Fruit fly (Drosophila melanogaster) whole organism: ENCODE results near the gene dsf.

ENCODE experiments used
- CG8478 ChIP-seq: fragments of >200 bp; optimal IDR thresholded peaks from 2 replicates; lab custom pipeline; 2018; ENCODE audit warnings: inconsistent platforms
- Dll ChIP-seq: fragments of >200 bp; optimal IDR thresholded peaks from 2 replicates; lab custom pipeline; 2017
- EcR ChIP-seq, 2 experiments: fragments of >200 bp; optimal IDR thresholded peaks; 2 replicates each; lab custom pipeline; 2017; ENCODE audit warnings: missing biosample characterization in 2 of 2, missing genetic modification characterization in 2 of 2, missing genetic modification reagents in 2 of 2
- pan ChIP-seq: fragments of >200 bp; optimal IDR thresholded peaks from 2 replicates; lab custom pipeline; 2017
- psq ChIP-seq: fragments of >200 bp; optimal IDR thresholded peaks from 2 replicates; lab custom pipeline; 2017
- usp ChIP-seq: fragments of >200 bp; optimal IDR thresholded peaks from 2 replicates; lab custom pipeline; 2017; ENCODE audit warnings: missing biosample characterization, missing genetic modification characterization, mixed read lengths

The dsf gene

DNA sequence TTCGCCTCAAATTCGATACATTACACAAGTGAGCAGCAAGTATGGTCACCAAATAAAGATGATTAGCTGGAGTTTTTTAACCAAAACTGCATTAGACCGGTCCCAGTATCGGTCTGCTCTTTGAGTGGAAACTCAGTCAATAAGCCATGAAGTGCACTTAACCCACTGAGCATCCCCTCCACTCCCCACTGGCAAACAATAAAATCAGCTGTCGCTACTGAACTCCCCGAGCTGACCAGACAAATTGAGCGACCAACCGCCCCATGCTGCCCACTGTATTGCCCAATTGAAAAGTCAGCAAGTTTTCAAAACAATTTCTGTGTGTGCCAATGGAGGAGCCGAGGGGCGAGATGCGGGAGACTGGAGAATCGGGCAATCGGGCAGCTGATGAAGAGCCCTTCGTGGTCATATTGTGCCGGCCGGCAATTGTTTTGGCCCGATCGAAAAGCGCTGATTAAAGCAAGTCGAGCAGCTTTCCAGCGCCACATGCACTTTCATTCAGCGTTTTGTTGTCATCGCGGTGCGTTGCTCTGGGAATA, 26.5 kb upstream of the dsf start:
- no peak for TF ChIP-seq psq
- no peak for TF ChIP-seq EcR (GFP tag; optimal IDR thresholded peaks at IDR 0.05; lab: Kevin White, UChicago)
- TF ChIP-seq Dll: no peak
- no peak for TF ChIP-seq usp
- TF ChIP-seq CG8478 (lab: Kevin White, UChicago): no peak
- no peak for TF ChIP-seq pan (lab: Kevin White, UChicago)

DNA sequence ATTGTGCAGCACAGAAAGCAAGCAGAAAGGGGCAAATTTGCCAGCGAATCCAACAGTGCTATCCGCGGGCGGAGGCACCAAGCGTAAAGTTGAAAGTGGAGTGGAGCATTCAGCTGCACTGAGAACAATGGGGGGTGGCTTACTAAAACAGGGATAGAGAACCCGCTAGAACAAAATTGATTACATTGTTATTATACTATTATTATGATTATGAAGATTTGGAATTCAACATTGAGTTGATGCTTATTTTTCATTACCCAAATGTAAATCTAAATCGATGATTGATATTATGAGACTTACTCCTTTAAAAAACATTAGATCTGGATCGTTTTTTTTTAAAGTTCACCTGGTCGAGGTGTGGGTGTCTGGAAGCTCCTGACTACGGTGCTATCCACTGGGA, 24.2 kb upstream of the dsf start:
- no peak for TF ChIP-seq EcR (GFP tag; optimal IDR thresholded peaks at IDR 0.05; lab: Kevin White, UChicago)
- TF ChIP-seq psq: no peak
- no peak for TF ChIP-seq CG8478 (lab: Kevin White, UChicago)
- no peak for TF ChIP-seq usp
- TF ChIP-seq pan (lab: Kevin White, UChicago): no peak
- no peak for TF ChIP-seq Dll

DNA sequence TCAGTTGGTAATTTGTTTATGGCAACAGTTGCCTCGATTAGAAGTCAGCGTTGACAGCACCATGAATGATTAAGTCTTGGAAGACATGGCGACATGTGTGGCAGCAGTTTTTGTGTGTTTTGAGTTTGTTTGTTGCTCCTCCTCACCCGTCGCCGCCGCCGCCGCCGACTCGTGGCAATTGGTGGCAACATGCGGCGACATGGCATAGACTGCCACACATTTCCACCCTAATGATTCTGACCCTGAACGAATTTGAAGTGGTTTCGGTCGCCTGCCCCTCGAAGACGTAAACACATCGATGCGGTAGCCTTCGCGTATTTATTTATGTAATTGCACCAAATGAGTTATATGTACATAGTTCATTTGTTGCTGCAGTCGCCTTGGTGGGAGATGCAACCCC, 22.8 kb upstream of the dsf start:
- TF ChIP-seq EcR (GFP tag; optimal IDR thresholded peaks at IDR 0.05; lab: Kevin White, UChicago) (no peak), psq (no peak), Dll (no peak), pan (lab: Kevin White, UChicago) (no peak), usp (no peak), CG8478 (lab: Kevin White, UChicago) (no peak)

DNA sequence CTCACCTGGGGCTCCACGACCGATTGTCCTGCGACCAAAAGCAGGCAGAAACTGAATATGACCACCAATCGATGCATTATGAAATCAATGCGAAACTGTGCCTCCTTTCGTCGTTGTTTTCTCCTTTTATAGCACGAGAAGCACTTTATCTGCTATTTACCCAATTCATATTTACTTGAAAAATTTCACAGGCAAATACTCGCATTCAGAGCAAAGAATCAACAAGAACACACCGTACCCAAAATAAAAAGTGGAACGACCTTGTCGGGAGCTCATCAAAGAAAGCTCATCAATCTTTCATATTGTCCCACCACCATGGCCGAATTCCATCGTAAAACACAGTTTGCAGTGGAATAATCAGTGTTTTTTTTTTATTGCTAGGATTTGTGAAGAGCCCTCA, 21.2 kb upstream of the dsf start, which contains the start of gene CG9021:
Gene CG9021, minus strand, starts transcription at position 105 of the 400 bp plus-strand sequence.
- TF ChIP-seq usp (no peak), Dll (no peak), pan (lab: Kevin White, UChicago) (no peak), psq (no peak), EcR (GFP tag; optimal IDR thresholded peaks at IDR 0.05; lab: Kevin White, UChicago) (no peak), CG8478 (lab: Kevin White, UChicago) (no peak)

DNA sequence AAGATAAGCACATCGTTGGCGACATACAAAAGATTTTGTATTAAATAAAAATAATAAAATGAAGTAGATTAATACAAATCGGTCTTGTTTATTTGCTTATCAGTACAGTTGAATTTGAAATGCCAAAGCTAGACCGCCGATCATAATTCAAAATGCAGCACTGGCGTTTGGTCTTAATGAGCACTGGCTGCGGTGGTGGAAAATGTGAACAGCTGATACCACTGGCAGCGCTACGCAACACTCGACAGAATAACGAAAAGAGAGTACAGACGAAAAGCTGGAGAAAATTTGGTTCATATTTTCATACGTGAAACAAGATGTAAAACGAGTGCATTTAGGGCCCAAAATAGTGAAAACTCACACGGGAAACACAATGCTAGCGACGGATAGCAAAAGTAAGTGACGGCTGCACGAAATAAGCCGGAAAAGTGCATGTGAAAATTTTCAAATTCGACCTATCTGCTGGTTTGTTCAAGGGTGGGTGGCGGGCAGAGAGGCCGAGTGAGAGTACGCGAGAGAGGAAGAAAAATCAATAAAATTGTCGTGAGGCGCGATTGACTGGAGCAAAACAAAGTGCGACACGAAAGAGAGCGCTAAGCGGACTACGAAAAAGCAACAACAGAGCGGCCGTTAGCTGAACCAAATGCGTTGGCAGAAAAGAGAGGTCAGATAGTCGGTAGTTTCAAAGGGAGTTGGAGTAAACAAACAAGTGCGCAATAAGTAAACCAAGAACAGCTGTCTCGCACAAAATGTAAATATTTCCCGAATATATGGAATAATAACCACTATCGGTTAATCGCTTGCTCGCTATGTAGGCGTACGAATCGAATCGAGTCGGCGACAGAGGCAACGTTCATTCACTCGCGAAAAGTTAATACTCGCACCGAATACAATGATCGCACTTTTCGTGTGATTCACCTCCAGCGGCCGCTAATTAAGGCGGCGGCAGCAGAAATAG, 18.6 kb upstream of the dsf start, which contains the start of gene bchs:
Gene bchs, plus strand, starts transcription at position 277 of the 958 bp plus-strand sequence.
- TF ChIP-seq CG8478 (lab: Kevin White, UChicago) (no peak), psq (peak; percentile 42), EcR (GFP tag; optimal IDR thresholded peaks at IDR 0.05; lab: Kevin White, UChicago) (no peak), usp (no peak), pan (lab: Kevin White, UChicago) (no peak), Dll (peak; percentile 76)

DNA sequence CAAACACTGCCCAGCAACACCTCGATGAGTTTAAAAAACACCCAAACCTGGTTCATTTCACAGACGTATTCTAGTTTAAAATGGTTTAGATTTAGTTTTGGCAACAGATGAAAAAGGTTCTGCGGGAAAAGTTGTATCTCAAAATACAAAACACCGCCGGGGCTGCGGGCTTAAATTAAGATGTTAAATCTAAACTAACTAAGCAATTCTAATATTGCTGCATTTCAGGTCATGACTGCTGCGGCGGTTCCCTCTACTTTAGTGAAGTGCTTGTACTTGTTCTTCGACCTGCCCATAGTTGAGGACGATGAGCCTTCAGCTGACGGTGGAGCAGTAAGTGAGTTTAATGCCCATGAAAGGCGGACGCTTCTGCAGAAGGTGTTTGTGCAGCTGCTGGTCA, 15.5 kb upstream of the dsf start, which contains the start of gene CG14000:
Gene CG14000, minus strand, starts transcription at position 101 of the 400 bp plus-strand sequence.
- TF ChIP-seq Dll (no peak), pan (lab: Kevin White, UChicago) (no peak), CG8478 (lab: Kevin White, UChicago) (no peak), usp (no peak), EcR (GFP tag; optimal IDR thresholded peaks at IDR 0.05; lab: Kevin White, UChicago) (no peak), psq (no peak)

DNA sequence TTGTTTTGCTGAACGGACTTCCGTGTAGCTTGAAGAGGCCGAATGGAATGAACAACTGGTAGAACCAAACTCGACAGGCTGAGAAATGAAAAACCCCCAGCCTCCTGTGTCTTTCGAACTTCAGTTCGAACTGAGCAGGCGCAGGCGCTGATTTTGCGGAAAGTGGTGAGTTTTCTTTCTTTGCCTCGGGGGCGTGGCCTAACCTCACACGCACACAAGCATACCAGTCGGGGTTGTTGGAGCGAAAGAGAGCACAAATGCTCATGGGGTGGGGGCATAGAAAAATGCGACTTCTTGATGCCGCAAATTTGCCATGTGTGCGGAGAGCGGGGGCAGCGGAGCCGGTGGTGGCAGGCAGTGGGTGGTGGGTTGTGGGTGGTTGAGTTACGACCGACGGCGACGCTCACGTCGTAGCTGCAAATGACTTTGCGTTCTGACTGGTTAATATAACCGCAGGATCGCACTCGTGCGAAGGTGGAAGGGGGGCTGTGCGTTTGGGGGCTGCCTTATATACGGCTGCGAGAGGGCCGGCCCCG, 2.1 kb upstream of the dsf start, which contains the start of gene CG9016:
Gene CG9016, minus strand, starts transcription at position 51 of the 536 bp plus-strand sequence.
- TF ChIP-seq psq (no peak), usp (no peak), Dll (no peak), CG8478 (lab: Kevin White, UChicago) (no peak), pan (lab: Kevin White, UChicago) (no peak), EcR (GFP tag; optimal IDR thresholded peaks at IDR 0.05; lab: Kevin White, UChicago) (no peak)

DNA sequence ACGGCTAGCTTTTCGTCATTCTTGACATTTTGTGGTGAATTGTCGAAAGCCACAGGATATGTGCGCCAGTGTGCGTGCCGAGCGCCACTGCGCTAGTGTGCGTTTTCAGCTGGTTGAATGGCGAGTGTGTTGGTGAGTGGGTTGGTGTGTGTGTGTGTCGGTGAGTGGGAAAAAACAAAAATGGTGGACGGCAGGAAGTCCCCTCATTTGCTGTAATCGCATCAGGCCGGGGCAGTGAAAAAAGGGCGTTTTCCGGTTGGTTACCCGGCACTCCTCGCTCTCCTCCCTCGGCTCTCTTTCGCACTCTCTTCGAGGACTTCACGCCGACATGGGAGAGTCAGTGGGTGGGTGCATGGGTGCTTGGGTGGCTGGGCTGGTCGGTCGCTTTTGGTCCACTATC, 573 bp upstream of the dsf start:
- TF ChIP-seq pan (lab: Kevin White, UChicago) (no peak), Dll (no peak), CG8478 (lab: Kevin White, UChicago) (no peak), usp (no peak), EcR (GFP tag; optimal IDR thresholded peaks at IDR 0.05; lab: Kevin White, UChicago) (no peak), psq (no peak)

DNA sequence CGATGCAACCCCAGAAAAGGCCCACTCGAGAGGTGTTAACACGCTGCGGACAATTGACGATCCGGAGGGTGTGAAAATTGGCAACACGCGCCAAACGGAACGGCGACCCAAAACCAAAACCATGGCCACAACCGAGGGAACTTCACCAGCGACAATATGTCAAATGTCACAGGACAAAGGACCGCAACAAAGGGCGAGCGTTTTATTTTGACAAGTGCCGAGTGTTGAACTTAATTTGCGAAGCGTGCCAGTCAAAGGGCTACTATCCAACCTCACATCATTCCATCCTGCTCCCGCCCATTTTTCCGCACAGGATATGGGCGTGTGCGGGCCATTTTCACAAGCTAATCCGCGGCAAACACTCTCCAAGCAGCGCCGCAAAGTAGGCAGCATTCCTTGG, 1.6 kb downstream of the dsf start:
- TF ChIP-seq psq (no peak), usp (no peak), CG8478 (lab: Kevin White, UChicago) (no peak), EcR (GFP tag; optimal IDR thresholded peaks at IDR 0.05; lab: Kevin White, UChicago) (no peak), Dll (no peak), pan (lab: Kevin White, UChicago) (no peak)

DNA sequence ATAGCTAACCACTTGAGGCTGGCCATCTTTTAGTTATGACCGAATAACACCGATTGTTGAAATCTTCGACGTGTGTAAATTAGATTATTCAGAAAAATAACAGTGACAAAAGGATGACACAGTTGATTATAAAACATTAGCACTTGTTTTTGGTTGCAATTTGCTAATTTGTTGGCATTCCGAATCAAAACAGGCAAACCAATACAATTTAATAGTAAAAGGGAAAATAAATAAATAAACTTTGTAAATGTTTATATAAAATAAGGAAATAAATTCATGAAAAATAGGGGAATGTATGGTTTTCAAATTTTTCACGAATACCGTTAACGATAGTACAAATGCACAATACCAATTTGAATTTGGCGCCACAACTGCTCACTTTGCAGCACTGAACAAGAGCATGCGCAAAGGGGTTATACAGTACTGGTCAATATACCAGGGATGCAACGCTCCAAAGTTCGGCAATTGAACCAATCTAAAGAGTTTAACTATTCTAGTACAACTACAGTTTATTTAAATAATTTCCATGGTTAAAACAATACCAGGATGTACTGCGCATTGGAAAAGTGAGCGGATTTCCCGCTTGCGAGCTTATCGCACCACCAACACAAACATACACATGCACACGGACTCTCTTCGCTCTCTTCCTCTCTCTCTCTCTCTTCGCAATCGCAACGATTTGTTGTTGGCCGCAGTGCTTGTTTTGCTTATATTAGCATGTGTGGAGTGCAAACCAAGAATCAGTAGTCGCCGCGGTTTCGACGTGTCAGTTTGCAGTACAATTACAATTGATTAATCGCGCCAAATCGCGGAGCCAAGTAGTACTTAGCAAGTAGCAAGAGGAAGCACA, 17.7 kb downstream of the dsf start, which contains the start of the genes Sfp26Ad and Gpdh1:
Gene Sfp26Ad, minus strand, starts transcription at position 76 of the 850 bp plus-strand sequence.
Gene Gpdh1, plus strand, starts transcription at position 415 of the 850 bp plus-strand sequence.
- TF ChIP-seq usp (no peak), Dll (peak; percentile 84)
